Fruit fly (Drosophila melanogaster) whole organism, pupa: ENCODE results near the gene CG14227.

Experiments
- CG10348 ChIP-seq: fragments of 200-800 bp; sonication (Bioruptor generic); IDR thresholded peaks from 2 replicates; pipeline ENCODE4 v1.3.6; 2022; ENCODE audit warnings: missing biosample characterization, missing genetic modification characterization
- CG14655 ChIP-seq: fragments of 200-800 bp; sonication (Bioruptor generic); optimal IDR thresholded peaks from 3 replicates; lab custom pipeline; 2017; ENCODE audit warnings: mild to moderate bottlenecking, missing biosample characterization, missing genetic modification reagents, missing genetic modification characterization
- CG15710 ChIP-seq: fragments of 200-800 bp; sonication (Bioruptor generic); optimal IDR thresholded peaks from 2 replicates; lab custom pipeline; 2018; ENCODE audit warnings: missing biosample characterization, mild to moderate bottlenecking, missing genetic modification characterization, moderate library complexity
- CG17806 ChIP-seq: fragments of 200-800 bp; sonication (Bioruptor generic); optimal IDR thresholded peaks from 2 replicates; lab custom pipeline; 2018; ENCODE audit warnings: missing biosample characterization, mild to moderate bottlenecking, missing genetic modification characterization, moderate library complexity
- CG32121 ChIP-seq: fragments of 200-800 bp; sonication (Bioruptor generic); IDR thresholded peaks from 2 replicates; pipeline ENCODE4 v1.3.6; 2022; ENCODE audit warnings: missing biosample characterization, missing genetic modification characterization
- CG34367 ChIP-seq: fragments of 200-800 bp; sonication (Bioruptor generic); optimal IDR thresholded peaks from 2 replicates; lab custom pipeline; 2018; ENCODE audit warnings: missing biosample characterization, mild to moderate bottlenecking, missing genetic modification characterization
- CG8159 ChIP-seq: fragments of 200-800 bp; sonication (Bioruptor generic); optimal IDR thresholded peaks from 3 replicates; lab custom pipeline; 2018; ENCODE audit warnings: missing biosample characterization, mild to moderate bottlenecking, missing genetic modification characterization, moderate library complexity
- CG8301 ChIP-seq: fragments of 200-800 bp; sonication (Bioruptor generic); optimal IDR thresholded peaks from 2 replicates; lab custom pipeline; 2018; ENCODE audit warnings: missing biosample characterization, mild to moderate bottlenecking, missing genetic modification characterization
- EcR ChIP-seq: fragments of 200-800 bp; sonication (Bioruptor generic); optimal IDR thresholded peaks from 3 replicates; lab custom pipeline; 2019; ENCODE audit warnings: missing biosample characterization, missing genetic modification characterization, mild to moderate bottlenecking, moderate library complexity, missing genetic modification reagents
- Pif1B ChIP-seq: fragments of 200-800 bp; sonication (Bioruptor generic); optimal IDR thresholded peaks from 3 replicates; lab custom pipeline; 2016; ENCODE audit warnings: missing biosample characterization, missing genetic modification characterization
- Snoo ChIP-seq: fragments of 200-800 bp; sonication (Bioruptor generic); optimal IDR thresholded peaks from 3 replicates; lab custom pipeline; 2017; ENCODE audit warnings: missing biosample characterization, mild to moderate bottlenecking, missing genetic modification characterization, inconsistent platforms
- fd96Ca ChIP-seq: fragments of 200-800 bp; sonication (Bioruptor generic); IDR thresholded peaks from 3 replicates; pipeline ENCODE4 v1.3.6; 2022; ENCODE audit warnings: missing biosample characterization, missing genetic modification characterization
- gl ChIP-seq: fragments of 200-800 bp; sonication (Bioruptor generic); optimal IDR thresholded peaks from 2 replicates; lab custom pipeline; 2018; ENCODE audit warnings: missing biosample characterization, mild to moderate bottlenecking, missing genetic modification characterization
- rn ChIP-seq: fragments of 200-800 bp; sonication (Bioruptor generic); IDR thresholded peaks from 2 replicates; pipeline ENCODE4 v1.3.6; 2022; ENCODE audit warnings: missing biosample characterization, missing genetic modification characterization

- TF ChIP-seq gl, result no peak
- no peak for TF ChIP-seq rn (GFP tag; lab: Robert Waterston, UW)
- TF ChIP-seq CG15710, result no peak
- TF ChIP-seq EcR, result no peak
- TF ChIP-seq fd96Ca (GFP tag; lab: Robert Waterston, UW), result no peak
- TF ChIP-seq Pif1B, result no peak
- no peak for TF ChIP-seq CG10348 (GFP tag; lab: Robert Waterston, UW)
- TF ChIP-seq CG14655 (GFP tag; lab: Kevin White, UChicago), result no peak
- no peak for TF ChIP-seq Snoo (tag; lab: Kevin White, UChicago)
- TF ChIP-seq CG32121 (GFP tag; lab: Robert Waterston, UW), result no peak
- no peak for TF ChIP-seq CG17806 (tag; lab: Kevin White, UChicago)
- TF ChIP-seq CG8159 (tag; lab: Kevin White, UChicago), result no peak
- no peak for TF ChIP-seq CG8301 (tag; lab: Kevin White, UChicago)
- TF ChIP-seq CG34367 (tag; lab: Kevin White, UChicago), result no peak
Measured at dm6 chrX:19696845-19697244, 8.1 kb upstream of the CG14227 start, which contains the start of gene Cdc42.
